Fruit fly (Drosophila melanogaster): ENCODE results near the gene FoxP.

FoxP gene

DNA sequence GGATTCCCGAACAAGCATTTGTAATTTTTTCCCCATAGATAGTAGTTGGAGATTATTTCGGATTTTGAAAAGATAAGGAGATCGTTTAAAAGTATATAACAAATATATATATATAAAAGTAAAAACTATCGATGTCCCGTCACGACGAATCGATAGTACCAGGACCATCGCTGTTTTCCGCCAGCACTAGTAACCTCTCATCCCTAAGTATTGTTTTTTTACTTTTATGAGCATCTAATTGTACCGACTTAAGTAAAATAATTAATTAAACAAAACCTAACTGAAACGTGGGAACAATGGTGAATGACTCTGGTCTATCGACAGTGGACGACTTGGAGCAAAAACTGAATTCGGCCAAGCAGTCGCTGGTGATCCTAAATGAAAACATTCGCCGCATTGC is 10.0 kb upstream of the FoxP start, which contains the start of gene Pnn (continued):
- TF ChIP-seq CG12299 (tag; optimal IDR thresholded peaks at IDR 0.05) = no peak
- no peak for TF ChIP-seq Sin3A (optimal IDR thresholded peaks at IDR 0.05)
- no peak for TF ChIP-seq D19A (tag; optimal IDR thresholded peaks at IDR 0.05)
- no peak for TF ChIP-seq HHEX (GFP tag; optimal IDR thresholded peaks at IDR 0.05)
- no peak for TF ChIP-seq nau (GFP tag; optimal IDR thresholded peaks at IDR 0.05)
- no peak for TF ChIP-seq HLH3B (GFP tag; IDR thresholded peaks at IDR 0.05)
- no peak for TF ChIP-seq slbo (GFP tag; IDR thresholded peaks at IDR 0.05)
- no peak for TF ChIP-seq peb (GFP tag; IDR thresholded peaks at IDR 0.05)
- no peak for TF ChIP-seq prd (optimal IDR thresholded peaks at IDR 0.05)
- no peak for TF ChIP-seq prd (GFP tag; IDR thresholded peaks at IDR 0.05)
- TF ChIP-seq abd-A (tag; optimal IDR thresholded peaks at IDR 0.05) = peak; percentile 64
- TF ChIP-seq org-1 (GFP tag; optimal IDR thresholded peaks at IDR 0.05) = no peak
- TF ChIP-seq her (GFP tag; optimal IDR thresholded peaks at IDR 0.05) = no peak
- no peak for TF ChIP-seq wek (GFP tag; optimal IDR thresholded peaks at IDR 0.05)
- TF ChIP-seq CG31365 (tag; optimal IDR thresholded peaks at IDR 0.05) = no peak
- no peak for TF ChIP-seq CrebB (tag; optimal IDR thresholded peaks at IDR 0.05)
- TF ChIP-seq CG1832 (GFP tag; optimal IDR thresholded peaks at IDR 0.05) = no peak
- no peak for TF ChIP-seq chif (GFP tag; optimal IDR thresholded peaks at IDR 0.05)
- no peak for TF ChIP-seq slou (GFP tag; optimal IDR thresholded peaks at IDR 0.05)
- no peak for TF ChIP-seq maf-S (GFP tag; optimal IDR thresholded peaks at IDR 0.05)
- TF ChIP-seq repo (GFP tag; optimal IDR thresholded peaks at IDR 0.05) = no peak
- peak; percentile 21 for TF ChIP-seq YL-1 (GFP tag; optimal IDR thresholded peaks at IDR 0.05)
- TF ChIP-seq tll (GFP tag; optimal IDR thresholded peaks at IDR 0.05) = no peak
- TF ChIP-seq nerfin-1 (tag; optimal IDR thresholded peaks at IDR 0.05) = no peak
- TF ChIP-seq CG9932 (GFP tag; IDR thresholded peaks at IDR 0.05) = no peak
- no peak for TF ChIP-seq gcm (GFP tag; optimal IDR thresholded peaks at IDR 0.05)
- TF ChIP-seq eyg (GFP tag; optimal IDR thresholded peaks at IDR 0.05) = no peak
- no peak for TF ChIP-seq CG4424 (GFP tag; optimal IDR thresholded peaks at IDR 0.05)
- peak; percentile 39 for TF ChIP-seq zen (tag; optimal IDR thresholded peaks at IDR 0.05)
- no peak for TF ChIP-seq CG9876 (GFP tag; optimal IDR thresholded peaks at IDR 0.05)
- TF ChIP-seq chn (GFP tag; optimal IDR thresholded peaks at IDR 0.05) = no peak
- TF ChIP-seq toy (GFP tag; IDR thresholded peaks at IDR 0.05) = no peak
- no peak for TF ChIP-seq H2.0 (GFP tag; IDR thresholded peaks at IDR 0.05)
- TF ChIP-seq amos (GFP tag; IDR thresholded peaks at IDR 0.05; ENCODE audit: partially characterized antibody) = peak; percentile 93
- peak; percentile 86 for TF ChIP-seq Doc3 (GFP tag; IDR thresholded peaks at IDR 0.05; ENCODE audit: partially characterized antibody)
- TF ChIP-seq Lpt (GFP tag; optimal IDR thresholded peaks at IDR 0.05) = no peak
- 0 out of 2 replicates have a peak, but pooled peaks have one; percentile 6 for TF ChIP-seq al (GFP tag; IDR thresholded peaks at IDR 0.05)
- TF ChIP-seq tgo (GFP tag; IDR thresholded peaks at IDR 0.05) = no peak
- TF ChIP-seq CG1233 (GFP tag; optimal IDR thresholded peaks at IDR 0.05) = no peak
- TF ChIP-seq insv (GFP tag; optimal IDR thresholded peaks at IDR 0.05) = no peak
- TF ChIP-seq Hr78 (GFP tag; optimal IDR thresholded peaks at IDR 0.05) = no peak
- TF ChIP-seq scrt (GFP tag; optimal IDR thresholded peaks at IDR 0.05) = no peak
- no peak for TF ChIP-seq CG6854 (GFP tag; optimal IDR thresholded peaks at IDR 0.05)
- no peak for TF ChIP-seq CG13424 (tag; optimal IDR thresholded peaks at IDR 0.05)
- TF ChIP-seq ro (GFP tag; IDR thresholded peaks at IDR 0.05) = no peak
- TF ChIP-seq ci (GFP tag; IDR thresholded peaks at IDR 0.05) = no peak
- TF ChIP-seq caup (GFP tag; optimal IDR thresholded peaks at IDR 0.05; ENCODE audit: severe bottlenecking) = no peak
- TF ChIP-seq Dip3 (GFP tag; optimal IDR thresholded peaks at IDR 0.05) = no peak
- no peak for TF ChIP-seq CG9215 (GFP tag; IDR thresholded peaks at IDR 0.05)
- TF ChIP-seq Med (GFP tag) = peak; percentile 56
- TF ChIP-seq Opbp (GFP tag; IDR thresholded peaks at IDR 0.05; ENCODE audit: partially characterized antibody) = peak; percentile 94
- no peak for TF ChIP-seq dm (GFP tag; optimal IDR thresholded peaks at IDR 0.05)
